Fruit fly (Drosophila melanogaster) whole organism, adult: ENCODE data around the gene Gr94a.

Experiments used
- CG5204 ChIP-seq: fragments of 200-800 bp; sonication (Bioruptor generic); optimal IDR thresholded peaks from 2 replicates; lab custom pipeline; 2016; ENCODE audit warnings: missing biosample characterization, missing genetic modification characterization
- Mnt ChIP-seq: fragments of 200-800 bp; sonication (Bioruptor generic); optimal IDR thresholded peaks from 2 replicates; lab custom pipeline; 2016; ENCODE audit warnings: missing biosample characterization, mild to moderate bottlenecking, missing genetic modification characterization

DNA sequence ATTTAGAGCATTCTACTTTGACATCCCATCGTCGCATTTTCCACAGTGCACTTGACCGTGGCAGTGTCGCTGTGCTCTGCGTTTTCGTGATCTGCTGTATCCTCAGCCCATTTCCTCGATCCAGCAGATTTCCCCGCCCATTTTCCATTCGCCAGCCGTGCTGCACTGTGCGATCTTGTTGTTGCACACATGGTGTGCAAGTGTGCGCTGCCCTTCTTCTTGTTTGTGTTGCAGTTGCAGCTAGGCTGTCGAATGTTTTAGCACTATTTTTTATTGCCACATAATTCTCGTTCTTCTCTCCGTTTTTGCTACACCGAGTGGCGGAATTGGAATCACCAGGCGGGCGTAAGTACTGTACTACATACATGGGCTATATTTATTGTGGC lies 24.1 kb upstream of the Gr94a start:
- TF ChIP-seq CG5204 (GFP tag; lab: Kevin White, UChicago) (no peak), Mnt (no peak)
